Fruit fly (Drosophila melanogaster): ENCODE results near the gene CG12608.

Gene CG12608

dm6 chrX:15304211-15304610, 40.2 kb downstream of the CG12608 start:
- peak; percentile 67 for TF ChIP-seq Eip78C (GFP tag)
- TF ChIP-seq CG6163 (GFP tag; IDR thresholded peaks at IDR 0.05), result no peak
- no peak for TF ChIP-seq ss (GFP tag; optimal IDR thresholded peaks at IDR 0.05)
- TF ChIP-seq CG32006 (GFP tag; optimal IDR thresholded peaks at IDR 0.05), result peak; percentile 17
- no peak for TF ChIP-seq Sox15 (GFP tag; optimal IDR thresholded peaks at IDR 0.05)
- no peak for TF ChIP-seq net (GFP tag; optimal IDR thresholded peaks at IDR 0.05)
- no peak for TF ChIP-seq vri (GFP tag; optimal IDR thresholded peaks at IDR 0.05)
- TF ChIP-seq esn (GFP tag; optimal IDR thresholded peaks at IDR 0.05), result peak; percentile 28
- TF ChIP-seq CG10631 (GFP tag; optimal IDR thresholded peaks at IDR 0.05), result peak; percentile 10
- no peak for TF ChIP-seq fd59A (GFP tag; optimal IDR thresholded peaks at IDR 0.05)
- TF ChIP-seq Sox14 (GFP tag; optimal IDR thresholded peaks at IDR 0.05), result no peak
- no peak for TF ChIP-seq dac (GFP tag; optimal IDR thresholded peaks at IDR 0.05)
- peak; percentile 29 for TF ChIP-seq lz (GFP tag; optimal IDR thresholded peaks at IDR 0.05)
- no peak for TF ChIP-seq Ets96B (tag; optimal IDR thresholded peaks at IDR 0.05)
- no peak for TF ChIP-seq achi (GFP tag; optimal IDR thresholded peaks at IDR 0.05)
- TF ChIP-seq fkh (GFP tag; optimal IDR thresholded peaks at IDR 0.05), result no peak
- TF ChIP-seq salr (GFP tag; optimal IDR thresholded peaks at IDR 0.05), result no peak
- no peak for TF ChIP-seq CG34406 (GFP tag; optimal IDR thresholded peaks at IDR 0.05)
- TF ChIP-seq Smox (GFP tag; optimal IDR thresholded peaks at IDR 0.05), result no peak
- TF ChIP-seq CG6854 (GFP tag; optimal IDR thresholded peaks at IDR 0.05), result no peak
- TF ChIP-seq CG1621 (tag; optimal IDR thresholded peaks at IDR 0.05), result no peak
- no peak for TF ChIP-seq dsx (GFP tag; optimal IDR thresholded peaks at IDR 0.05; ENCODE audit: poor library complexity, severe bottlenecking)
- peak; percentile 2 for TF ChIP-seq topi (GFP tag; optimal IDR thresholded peaks at IDR 0.05)
- peak; percentile 3 for TF ChIP-seq OdsH (GFP tag; optimal IDR thresholded peaks at IDR 0.05)
- no peak for TF ChIP-seq Hr4 (GFP tag; optimal IDR thresholded peaks at IDR 0.05)
- no peak for TF ChIP-seq CG8632 (GFP tag; optimal IDR thresholded peaks at IDR 0.05)
- TF ChIP-seq CG11762 (GFP tag; optimal IDR thresholded peaks at IDR 0.05; ENCODE audit: insufficient read depth), result no peak
- TF ChIP-seq pdm3 (GFP tag; optimal IDR thresholded peaks at IDR 0.05), result peak; percentile 17
- TF ChIP-seq CG31627 (GFP tag; optimal IDR thresholded peaks at IDR 0.05), result peak; percentile 31
- no peak for TF ChIP-seq spab (GFP tag; optimal IDR thresholded peaks at IDR 0.05)
- TF ChIP-seq Gug (GFP tag; IDR thresholded peaks at IDR 0.05), result no peak
- peak; percentile 25 for TF ChIP-seq Hr39 (GFP tag; optimal IDR thresholded peaks at IDR 0.05)
- TF ChIP-seq CG7368 (GFP tag; optimal IDR thresholded peaks at IDR 0.05), result no peak
- TF ChIP-seq Met (GFP tag; optimal IDR thresholded peaks at IDR 0.05), result no peak
- no peak for TF ChIP-seq Hr38 (GFP tag; optimal IDR thresholded peaks at IDR 0.05)
- TF ChIP-seq cyc (GFP tag; optimal IDR thresholded peaks at IDR 0.05), result peak; percentile 7
- TF ChIP-seq svp (GFP tag), result no peak
- TF ChIP-seq CG11902 (GFP tag; optimal IDR thresholded peaks at IDR 0.05), result peak; percentile 1
- no peak for TF ChIP-seq Blimp-1 (GFP tag; optimal IDR thresholded peaks at IDR 0.05)
- TF ChIP-seq CG10669 (GFP tag; optimal IDR thresholded peaks at IDR 0.05), result no peak
- TF ChIP-seq CG6808 (GFP tag; optimal IDR thresholded peaks at IDR 0.05), result no peak
- TF ChIP-seq CG8319 (GFP tag; optimal IDR thresholded peaks at IDR 0.05), result no peak
